Fruit fly (Drosophila melanogaster): ENCODE results near the gene Naa15-16.

Naa15-16 gene

dm6 chrX:19505334-19506185, 25.8 kb downstream of the Naa15-16 start (continued):
- TF ChIP-seq CG9609 (GFP tag; optimal IDR thresholded peaks at IDR 0.05) (peak; percentile 10), zf30C (GFP tag; optimal IDR thresholded peaks at IDR 0.05) (peak; percentile 20), Lhr (GFP tag; optimal IDR thresholded peaks at IDR 0.05) (peak; percentile 65), CG7928 (GFP tag; optimal IDR thresholded peaks at IDR 0.05) (no peak), onecut (GFP tag; IDR thresholded peaks at IDR 0.05) (peak; percentile 32; the same call in 1 of the 2 replicates), gcm2 (GFP tag; optimal IDR thresholded peaks at IDR 0.05) (no peak), CG30403 (GFP tag; optimal IDR thresholded peaks at IDR 0.05) (peak; percentile 48), CG9215 (GFP tag; IDR thresholded peaks at IDR 0.05) (peak; percentile 39), sug (tag; optimal IDR thresholded peaks at IDR 0.05) (peak; percentile 83), Blimp-1 (GFP tag; optimal IDR thresholded peaks at IDR 0.05) (peak; percentile 95), ATbp (GFP tag; optimal IDR thresholded peaks at IDR 0.05) (no peak), Deaf1 (tag; optimal IDR thresholded peaks at IDR 0.05) (peak; percentile 78), CG2116 (GFP tag; optimal IDR thresholded peaks at IDR 0.05) (peak; percentile 88), CG16779 (GFP tag; IDR thresholded peaks at IDR 0.05) (0 out of 2 replicates have a peak, but pooled peaks have one; percentile 16), Ptx1 (GFP tag; IDR thresholded peaks at IDR 0.05) (peak; percentile 32; the same call in 1 of the 2 replicates), tx (GFP tag; optimal IDR thresholded peaks at IDR 0.05) (peak; percentile 8), CG6654 (GFP tag; optimal IDR thresholded peaks at IDR 0.05) (no peak), dm (GFP tag; optimal IDR thresholded peaks at IDR 0.05) (peak; percentile 36), CG7372 (GFP tag; IDR thresholded peaks at IDR 0.05) (no peak), Meics (GFP tag; optimal IDR thresholded peaks at IDR 0.05) (peak; percentile 22), peb (GFP tag; IDR thresholded peaks at IDR 0.05) (no peak), kah (GFP tag; optimal IDR thresholded peaks at IDR 0.05) (peak; percentile 7), CG11695 (GFP tag; IDR thresholded peaks at IDR 0.05) (0 out of 3 replicates have a peak, but pooled peaks have one; percentile 16), Dll (GFP tag; IDR thresholded peaks at IDR 0.05; ENCODE audit: partially characterized antibody) (peak; percentile 84), HLH4C (GFP tag; IDR thresholded peaks at IDR 0.05; ENCODE audit: partially characterized antibody) (peak; percentile 80), CG4820 (GFP tag; optimal IDR thresholded peaks at IDR 0.05) (no peak), sens (GFP tag) (peak; percentile 72), mirr (GFP tag; optimal IDR thresholded peaks at IDR 0.05) (no peak), Dip3 (GFP tag; optimal IDR thresholded peaks at IDR 0.05) (peak; percentile 7), Oaz (GFP tag; IDR thresholded peaks at IDR 0.05) (no peak), Pdp1 (GFP tag; optimal IDR thresholded peaks at IDR 0.05) (peak; percentile 23 to 52), dmrt99B (tag; optimal IDR thresholded peaks at IDR 0.05) (no peak), dan (GFP tag; IDR thresholded peaks at IDR 0.05) (no peak), CG1024 (GFP tag; IDR thresholded peaks at IDR 0.05) (no peak), CG11696 (GFP tag; IDR thresholded peaks at IDR 0.05) (no peak), gfzf (GFP tag; optimal IDR thresholded peaks at IDR 0.05) (peak; percentile 48), fd96Cb (tag; optimal IDR thresholded peaks at IDR 0.05) (no peak), CG12104 (GFP tag; optimal IDR thresholded peaks at IDR 0.05) (no peak), CG18764 (GFP tag; optimal IDR thresholded peaks at IDR 0.05) (no peak), Xbp1 (GFP tag; optimal IDR thresholded peaks at IDR 0.05) (peak; percentile 54), Six4 (GFP tag; optimal IDR thresholded peaks at IDR 0.05) (peak; percentile 17), crol (GFP tag; IDR thresholded peaks at IDR 0.05) (peak; percentile 30; the same call in 1 of the 2 replicates), CHES-1-like (GFP tag; optimal IDR thresholded peaks at IDR 0.05) (peak; percentile 66), Doc3 (GFP tag; IDR thresholded peaks at IDR 0.05; ENCODE audit: partially characterized antibody) (peak; percentile 73), slp2 (GFP tag; optimal IDR thresholded peaks at IDR 0.05) (peak; percentile 9), CG15011 (GFP tag; optimal IDR thresholded peaks at IDR 0.05) (no peak), CG33213 (GFP tag; optimal IDR thresholded peaks at IDR 0.05) (peak; percentile 1), lilli (GFP tag; optimal IDR thresholded peaks at IDR 0.05) (peak; percentile 64), E2f1 (GFP tag; IDR thresholded peaks at IDR 0.05) (0 out of 2 replicates have a peak, but pooled peaks have one; percentile 29)

All from whole organism, embryonic.